Fruit fly (Drosophila melanogaster) whole organism, embryonic: ENCODE results near the gene Decay.
A peak's percentile ranks its signal among the peaks of the same experiment; 100 is the strongest.

Source experiments
- Abd-B ChIP-seq: fragments of 200-800 bp; sonication (Bioruptor generic); optimal IDR thresholded peaks from 2 replicates; lab custom pipeline; 2018; ENCODE audit warnings: missing biosample characterization, mild to moderate bottlenecking, missing genetic modification characterization, moderate library complexity
- C15 ChIP-seq: fragments of 200-800 bp; sonication (Bioruptor generic); IDR thresholded peaks from 3 replicates; pipeline ENCODE4 v1.3.6; 2022; ENCODE audit warnings: missing biosample characterization, missing genetic modification characterization
- CG10959 ChIP-seq: fragments of 200-800 bp; sonication (Bioruptor generic); IDR thresholded peaks from 2 replicates; pipeline ENCODE4 v1.3.6; 2022; ENCODE audit warnings: missing biosample characterization, missing genetic modification characterization
- CG11247 ChIP-seq: fragments of 200-800 bp; sonication (Bioruptor generic); IDR thresholded peaks from 2 replicates; pipeline ENCODE4 v1.3.6; 2022; ENCODE audit warnings: missing biosample characterization, missing genetic modification characterization
- CG14050 ChIP-seq: fragments of 200-800 bp; sonication (Bioruptor generic); IDR thresholded peaks from 3 replicates; pipeline ENCODE4 v1.3.6; 2022; ENCODE audit warnings: missing biosample characterization, missing genetic modification characterization
- CG15073 ChIP-seq: fragments of 200-800 bp; sonication (Bioruptor generic); optimal IDR thresholded peaks from 2 replicates; lab custom pipeline; 2016; ENCODE audit warnings: missing biosample characterization, missing genetic modification characterization
- CG17829 ChIP-seq: fragments of 200-800 bp; optimal IDR thresholded peaks from 2 replicates; lab custom pipeline; 2019; ENCODE audit warnings: missing biosample characterization, mild to moderate bottlenecking, missing genetic modification characterization, moderate library complexity
- CG18476 ChIP-seq: fragments of 200-800 bp; sonication (Bioruptor generic); optimal IDR thresholded peaks from 2 replicates; lab custom pipeline; 2016; ENCODE audit warnings: missing biosample characterization, mild to moderate bottlenecking, missing genetic modification characterization
- CG3838 ChIP-seq: fragments of 200-800 bp; sonication (Bioruptor generic); optimal IDR thresholded peaks from 3 replicates; lab custom pipeline; 2016; ENCODE audit warnings: missing biosample characterization, missing genetic modification characterization
- CG4328 ChIP-seq: fragments of 200-800 bp; sonication (Bioruptor generic); optimal IDR thresholded peaks from 3 replicates; lab custom pipeline; 2017; ENCODE audit warnings: missing biosample characterization, missing genetic modification reagents, missing genetic modification characterization
- CG5245 ChIP-seq: fragments of 200-800 bp; sonication (Bioruptor generic); optimal IDR thresholded peaks from 3 replicates; lab custom pipeline; 2016; ENCODE audit warnings: missing biosample characterization, missing genetic modification characterization
- CG6272 ChIP-seq: fragments of 200-800 bp; sonication (Bioruptor generic); IDR thresholded peaks from 2 replicates; pipeline ENCODE4 v1.3.6; 2022; ENCODE audit warnings: missing biosample characterization, missing genetic modification characterization
- CG6765 ChIP-seq: fragments of 200-800 bp; sonication (Bioruptor generic); optimal IDR thresholded peaks from 3 replicates; lab custom pipeline; 2017; ENCODE audit warnings: missing biosample characterization, mild to moderate bottlenecking, missing genetic modification characterization
- CG6813 ChIP-seq: fragments of 200-800 bp; sonication (Bioruptor generic); optimal IDR thresholded peaks from 2 replicates; lab custom pipeline; 2017; ENCODE audit warnings: missing biosample characterization, missing genetic modification characterization, mild to moderate bottlenecking, moderate library complexity, missing genetic modification reagents
- CG8478 ChIP-seq: fragments of >200 bp; optimal IDR thresholded peaks from 2 replicates; lab custom pipeline; 2018
- CG9215 ChIP-seq: fragments of 200-800 bp; sonication (Bioruptor generic); IDR thresholded peaks from 2 replicates; pipeline ENCODE4 v1.3.6; 2022; ENCODE audit warnings: missing biosample characterization, missing genetic modification characterization
- Dbx ChIP-seq: fragments of 200-800 bp; sonication (Bioruptor generic); IDR thresholded peaks from 3 replicates; pipeline ENCODE4 v1.3.6; 2022; ENCODE audit warnings: missing biosample characterization, missing genetic modification characterization
- Dip3 ChIP-seq: fragments of 200-800 bp; sonication (Bioruptor generic); optimal IDR thresholded peaks from 3 replicates; lab custom pipeline; 2016; ENCODE audit warnings: missing biosample characterization, missing genetic modification characterization
- Eip74EF ChIP-seq, 2 experiments: fragments of 200-800 bp in 1 of 2; fragments of >200 bp in 1 of 2; sonication (Bioruptor generic) in 1 of 2; optimal IDR thresholded peaks; 2 replicates each; lab custom pipeline; 2017 to 2019; ENCODE audit warnings: missing biosample characterization in 2 of 2, missing genetic modification characterization in 2 of 2, mild to moderate bottlenecking in 1 of 2, moderate library complexity in 1 of 2
- Fer2 ChIP-seq: fragments of 200-800 bp; sonication (Bioruptor generic); optimal IDR thresholded peaks from 2 replicates; lab custom pipeline; 2018; ENCODE audit warnings: missing biosample characterization, mild to moderate bottlenecking, missing genetic modification characterization, moderate library complexity
- Gsc ChIP-seq: fragments of 200-800 bp; sonication (Bioruptor generic); IDR thresholded peaks from 2 replicates; pipeline ENCODE4 v1.3.6; 2022; ENCODE audit warnings: missing biosample characterization, missing genetic modification characterization
- HHEX ChIP-seq: fragments of 200-800 bp; sonication (Bioruptor generic); optimal IDR thresholded peaks from 3 replicates; lab custom pipeline; 2017; ENCODE audit warnings: missing biosample characterization, mild to moderate bottlenecking, missing genetic modification characterization, missing genetic modification reagents
- Hey ChIP-seq: fragments of 200-800 bp; sonication (Bioruptor generic); optimal IDR thresholded peaks from 3 replicates; lab custom pipeline; 2018; ENCODE audit warnings: missing biosample characterization, mild to moderate bottlenecking, missing genetic modification characterization
- Hr3 ChIP-seq: fragments of 200-800 bp; sonication (Bioruptor generic); optimal IDR thresholded peaks from 3 replicates; lab custom pipeline; 2016; ENCODE audit warnings: missing biosample characterization, missing genetic modification characterization
- Jarid2 ChIP-seq: fragments of 200-800 bp; sonication (Bioruptor generic); optimal IDR thresholded peaks from 3 replicates; lab custom pipeline; 2017; ENCODE audit warnings: mild to moderate bottlenecking, missing biosample characterization, missing genetic modification reagents, missing genetic modification characterization
- MESR4 ChIP-seq: fragments of 200-800 bp; sonication (Bioruptor generic); optimal IDR thresholded peaks from 2 replicates; lab custom pipeline; 2018; ENCODE audit warnings: missing biosample characterization, mild to moderate bottlenecking, missing genetic modification characterization, moderate library complexity
- Meics ChIP-seq: fragments of 200-800 bp; sonication (Bioruptor generic); optimal IDR thresholded peaks from 2 replicates; lab custom pipeline; 2017; ENCODE audit warnings: missing biosample characterization, mild to moderate bottlenecking, missing genetic modification characterization
- NC2β ChIP-seq: fragments of 200-800 bp; sonication (Bioruptor generic); optimal IDR thresholded peaks from 2 replicates; lab custom pipeline; 2016; ENCODE audit warnings: missing biosample characterization, missing genetic modification characterization
- Sox100B ChIP-seq: fragments of 200-800 bp; sonication (Bioruptor generic); optimal IDR thresholded peaks from 3 replicates; lab custom pipeline; 2018; ENCODE audit warnings: missing biosample characterization, mild to moderate bottlenecking, missing genetic modification characterization
- Usf ChIP-seq: fragments of 200-800 bp; sonication (Bioruptor generic); optimal IDR thresholded peaks from 2 replicates; lab custom pipeline; 2017; ENCODE audit warnings: missing genotype, missing biosample characterization, missing genetic modification characterization
- Vsx1 ChIP-seq: fragments of 200-800 bp; sonication (Bioruptor generic); optimal IDR thresholded peaks from 2 replicates; lab custom pipeline; 2017; ENCODE audit warnings: missing biosample characterization, mild to moderate bottlenecking, missing genetic modification characterization, missing genetic modification reagents
- ab ChIP-seq: fragments of 200-800 bp; sonication (Bioruptor generic); optimal IDR thresholded peaks from 2 replicates; lab custom pipeline; 2016; ENCODE audit warnings: missing biosample characterization, missing genetic modification characterization
- bab2 ChIP-seq: fragments of 200-800 bp; sonication (Bioruptor generic); optimal IDR thresholded peaks from 2 replicates; lab custom pipeline; 2016; ENCODE audit warnings: missing biosample characterization, missing genetic modification characterization
- bigmax ChIP-seq: fragments of 200-800 bp; sonication (Bioruptor generic); optimal IDR thresholded peaks from 2 replicates; lab custom pipeline; 2018; ENCODE audit warnings: missing biosample characterization, mild to moderate bottlenecking, missing genetic modification characterization
- bsh ChIP-seq, 2 experiments: fragments of 200-800 bp; sonication (Bioruptor generic); optimal IDR thresholded peaks; 2 replicates each; lab custom pipeline; 2017 to 2018; ENCODE audit warnings: mild to moderate bottlenecking in 2 of 2, missing biosample characterization in 2 of 2, missing genetic modification characterization in 2 of 2, moderate library complexity in 1 of 2
- fd64A ChIP-seq: fragments of 200-800 bp; sonication (Bioruptor generic); optimal IDR thresholded peaks from 3 replicates; lab custom pipeline; 2018; ENCODE audit warnings: missing biosample characterization, mild to moderate bottlenecking, missing genetic modification characterization
- gcm ChIP-seq: fragments of 200-800 bp; sonication (Bioruptor generic); optimal IDR thresholded peaks from 2 replicates; lab custom pipeline; 2019; ENCODE audit warnings: missing biosample characterization, mild to moderate bottlenecking, missing genetic modification characterization, moderate library complexity
- grau ChIP-seq: fragments of 200-800 bp; optimal IDR thresholded peaks from 3 replicates; lab custom pipeline; 2019; ENCODE audit warnings: missing biosample characterization, mild to moderate bottlenecking, missing genetic modification characterization, moderate library complexity
- gro ChIP-seq: fragments of 200-800 bp; sonication (Bioruptor generic); optimal IDR thresholded peaks from 2 replicates; lab custom pipeline; 2016; ENCODE audit warnings: missing biosample characterization, missing genetic modification characterization
- luna ChIP-seq: fragments of 200-800 bp; sonication (Bioruptor generic); optimal IDR thresholded peaks from 2 replicates; lab custom pipeline; 2016; ENCODE audit warnings: missing biosample characterization, missing genetic modification characterization
- nmo ChIP-seq: fragments of 200-800 bp; sonication (Bioruptor generic); optimal IDR thresholded peaks from 2 replicates; lab custom pipeline; 2018; ENCODE audit warnings: missing biosample characterization, mild to moderate bottlenecking, missing genetic modification characterization, moderate library complexity
- otp ChIP-seq: fragments of 200-800 bp; sonication (Bioruptor generic); IDR thresholded peaks from 3 replicates; pipeline ENCODE4, ENCODE4 v1.3.6; 2022; ENCODE audit warnings: missing biosample characterization, missing genetic modification characterization
- pb ChIP-seq: fragments of 200-800 bp; sonication (Bioruptor generic); optimal IDR thresholded peaks from 3 replicates; lab custom pipeline; 2016; ENCODE audit warnings: missing biosample characterization, missing genetic modification characterization
- pum ChIP-seq: fragments of 200-800 bp; sonication (Bioruptor generic); optimal IDR thresholded peaks from 2 replicates; lab custom pipeline; 2016; ENCODE audit warnings: missing biosample characterization, missing genetic modification characterization
- repo ChIP-seq: fragments of 200-800 bp; sonication (Bioruptor generic); optimal IDR thresholded peaks from 2 replicates; lab custom pipeline; 2016; ENCODE audit warnings: missing biosample characterization, missing genetic modification characterization
- salm ChIP-seq: fragments of 200-800 bp; sonication (Bioruptor generic); optimal IDR thresholded peaks from 2 replicates; lab custom pipeline; 2018; ENCODE audit warnings: missing biosample characterization, mild to moderate bottlenecking, missing genetic modification characterization
- schlank ChIP-seq: fragments of 200-800 bp; sonication (Bioruptor generic); optimal IDR thresholded peaks from 2 replicates; lab custom pipeline; 2018; ENCODE audit warnings: missing biosample characterization, mild to moderate bottlenecking, missing genetic modification characterization
- sens ChIP-seq: fragments of 200-800 bp; sonication (Bioruptor generic); peaks from one replicate; lab custom pipeline; 2016; ENCODE audit warnings: missing biosample characterization, missing genetic modification characterization
- slou ChIP-seq: fragments of 200-800 bp; sonication (Bioruptor generic); optimal IDR thresholded peaks from 3 replicates; lab custom pipeline; 2016; ENCODE audit warnings: missing biosample characterization, missing genetic modification characterization
- vnd ChIP-seq: fragments of 200-800 bp; sonication (Bioruptor generic); IDR thresholded peaks from 3 replicates; pipeline ENCODE4 v1.3.6; 2022; ENCODE audit warnings: missing biosample characterization, missing genetic modification characterization; ENCODE audit not compliant: partially characterized antibody
- wdn ChIP-seq: fragments of 200-800 bp; sonication (Bioruptor generic); IDR thresholded peaks from 2 replicates; pipeline ENCODE4 v1.3.6; 2022; ENCODE audit warnings: missing biosample characterization, missing genetic modification characterization

Gene Decay

dm6 chr3R:16497379-16497778 is 3.5 kb downstream of the Decay start (continued):
- TF ChIP-seq HHEX (GFP tag; lab: Kevin White, UChicago) (peak; percentile 82), CG6272 (GFP tag; lab: Robert Waterston, UW) (peak; percentile 69), vnd (GFP tag; lab: Robert Waterston, UW) (no peak), slou (peak; percentile 47), CG14050 (GFP tag; lab: Robert Waterston, UW) (peak; percentile 83), gcm (GFP tag; lab: Kevin White, UChicago) (peak; percentile 78), CG10959 (GFP tag; lab: Robert Waterston, UW) (peak; percentile 77), nmo (peak; percentile 85), salm (tag; lab: Kevin White, UChicago) (peak; percentile 62), CG9215 (GFP tag; lab: Robert Waterston, UW) (peak; percentile 74), otp (GFP tag; lab: Robert Waterston, UW) (peak; percentile 85), NC2β (GFP tag; lab: Kevin White, UChicago) (peak; percentile 69), Meics (GFP tag; lab: Kevin White, UChicago) (peak; percentile 88), luna (GFP tag; lab: Kevin White, UChicago) (no peak), CG8478 (no peak), bab2 (GFP tag; lab: Kevin White, UChicago) (peak; percentile 74), CG11247 (GFP tag; lab: Robert Waterston, UW) (peak; percentile 91), Vsx1 (GFP tag; lab: Kevin White, UChicago) (peak; percentile 66), Eip74EF (GFP tag; optimal IDR thresholded peaks at IDR 0.05; lab: Kevin White, UChicago) (peak in 1 of 2 experiments; percentile 72), C15 (GFP tag; lab: Robert Waterston, UW) (0 out of 3 replicates have a peak, but pooled peaks have one; percentile 55), Sox100B (GFP tag; lab: Kevin White, UChicago) (peak; percentile 76), CG18476 (GFP tag; lab: Kevin White, UChicago) (peak; percentile 71), ab (GFP tag; lab: Kevin White, UChicago) (no peak), CG3838 (GFP tag; lab: Kevin White, UChicago) (peak; percentile 46), repo (GFP tag; lab: Kevin White, UChicago) (peak; percentile 46), pb (peak; percentile 36), Fer2 (tag; lab: Kevin White, UChicago) (peak; percentile 68), Hr3 (GFP tag; lab: Kevin White, UChicago) (peak; percentile 93), wdn (GFP tag; lab: Robert Waterston, UW) (peak; percentile 77), Gsc (GFP tag; lab: Robert Waterston, UW) (peak; percentile 68), Dip3 (peak; percentile 31), Usf (GFP tag; lab: Kevin White, UChicago) (peak; percentile 23), Dbx (GFP tag; lab: Robert Waterston, UW) (peak; percentile 88), CG17829 (tag; lab: Kevin White, UChicago) (peak; percentile 89), pum (GFP tag; lab: Kevin White, UChicago) (peak; percentile 74), fd64A (GFP tag; lab: Kevin White, UChicago) (no peak), MESR4 (GFP tag; lab: Kevin White, UChicago) (peak; percentile 4), bsh (GFP tag; optimal IDR thresholded peaks at IDR 0.05; lab: Kevin White, UChicago) (peak; percentile 45 to 86), CG6813 (GFP tag; lab: Kevin White, UChicago) (peak; percentile 75), CG4328 (peak; percentile 46), schlank (peak; percentile 28), Jarid2 (GFP tag; lab: Kevin White, UChicago) (peak; percentile 62), Abd-B (GFP tag; lab: Kevin White, UChicago) (peak; percentile 46), grau (tag; lab: Kevin White, UChicago) (peak; percentile 84), CG6765 (GFP tag; lab: Kevin White, UChicago) (peak; percentile 38), Hey (tag; lab: Kevin White, UChicago) (no peak), CG5245 (GFP tag; lab: Kevin White, UChicago) (peak; percentile 90), gro (GFP tag; lab: Kevin White, UChicago) (no peak), sens (peak; percentile 88), CG15073 (GFP tag; lab: Kevin White, UChicago) (peak; percentile 44), bigmax (GFP tag; lab: Kevin White, UChicago) (no peak)
